Worm (Caenorhabditis elegans): ENCODE data around the gene fipr-12.

ce11 chrV:9962394-9962793 lies 19.3 kb downstream of the fipr-12 start, which contains the start of gene madf-4:
- TF ChIP-seq unc-62 (GFP tag; optimal IDR thresholded peaks at IDR 0.05), result no peak
- TF ChIP-seq ces-1 (GFP tag; optimal IDR thresholded peaks at IDR 0.05), result no peak
- no peak for TF ChIP-seq mep-1 (tag; optimal IDR thresholded peaks at IDR 0.05)
- TF ChIP-seq sem-2 (GFP tag; optimal IDR thresholded peaks at IDR 0.05), result no peak
